Worm (Caenorhabditis elegans) whole organism, young adult: ENCODE measurements around the gene C24A3.2.

Experiments
- F57C9.4 ChIP-seq: sonication (generic microtip); optimal IDR thresholded peaks from 2 replicates; lab custom pipeline; 2017; ENCODE audit warnings: mild to moderate bottlenecking, missing genetic modification characterization, missing compliant biosample characterization
- ceh-40 ChIP-seq: fragments of 200-800 bp; sonication (Bioruptor generic); IDR thresholded peaks from 2 replicates; pipeline ENCODE4 v1.3.6; 2022; ENCODE audit warnings: missing genetic modification characterization, missing compliant biosample characterization
- ceh-58 ChIP-seq: fragments of 200-800 bp; sonication (Bioruptor generic); IDR thresholded peaks from 2 replicates; pipeline ENCODE4 v1.3.6; 2022; ENCODE audit warnings: missing genetic modification characterization, missing compliant biosample characterization
- lin-35 ChIP-seq, 3 experiments: fragments of 150-350 bp in 2 of 3; sonication (generic microtip) in 1 of 3; optimal IDR thresholded peaks; 2 replicates each; lab custom pipeline; 2014 to 2018; ENCODE audit warnings: missing biosample characterization in 3 of 3, missing genetic modification characterization in 3 of 3, missing genetic modification reagents in 3 of 3
- nhr-120 ChIP-seq: fragments of 200-800 bp; sonication (Bioruptor generic); IDR thresholded peaks from 2 replicates; pipeline ENCODE4 v1.3.6; 2022; ENCODE audit warnings: missing genetic modification characterization, missing compliant biosample characterization
- snpc-4 ChIP-seq, 5 experiments: fragments of 150-350 bp in 1 of 5; sonication (generic microtip) in 4 of 5; optimal IDR thresholded peaks; 2 replicates each; lab custom pipeline; 2014 to 2018; ENCODE audit warnings: missing genetic modification characterization in 5 of 5, missing biosample characterization in 3 of 5, antibody characterized with exemption in 2 of 5, mild to moderate bottlenecking in 2 of 5, missing compliant biosample characterization in 2 of 5, missing genotype in 2 of 5, moderate library complexity in 2 of 5, missing genetic modification reagents in 1 of 5
- tbp1 ChIP-seq: fragments of 200-800 bp; sonication (Bioruptor generic); optimal IDR thresholded peaks from 2 replicates; lab custom pipeline; 2018; ENCODE audit warnings: mild to moderate bottlenecking, missing genetic modification characterization, missing compliant biosample characterization
- unc-130 ChIP-seq: sonication (generic microtip); optimal IDR thresholded peaks from 2 replicates; lab custom pipeline; 2016; ENCODE audit warnings: missing genetic modification reagents, missing genetic modification characterization, missing compliant biosample characterization
- ztf-6 ChIP-seq: fragments of 200-800 bp; sonication (Bioruptor generic); IDR thresholded peaks from 2 replicates; pipeline ENCODE4 v1.3.6; 2022; ENCODE audit warnings: missing genetic modification reagents, missing genetic modification characterization, missing compliant biosample characterization

DNA sequence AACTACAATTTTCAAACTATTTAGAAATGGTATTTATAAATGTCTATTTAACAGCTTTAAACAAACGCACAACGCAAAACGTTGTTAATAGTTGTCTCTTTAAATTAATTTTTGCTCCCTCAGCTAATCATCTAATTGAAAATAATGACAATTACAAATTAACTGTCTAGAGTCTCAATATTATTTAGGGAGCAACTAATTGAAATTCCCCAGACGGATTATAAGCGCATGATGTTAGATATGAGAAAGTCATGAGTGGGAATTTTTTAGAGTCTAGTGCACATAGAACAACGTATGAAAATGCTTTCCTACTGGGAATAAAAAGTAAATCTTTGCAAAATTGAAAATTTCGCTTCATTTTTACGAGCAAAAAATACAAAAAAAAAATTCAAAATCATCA lies 44.3 kb upstream of the C24A3.2 start:
- TF ChIP-seq ceh-40 (GFP tag; lab: Robert Waterston, UW), result no peak
- no peak for TF ChIP-seq lin-35 (GFP tag; optimal IDR thresholded peaks at IDR 0.05; lab: Kevin White, UChicago)
- TF ChIP-seq F57C9.4 (tag; lab: Kevin White, UChicago), result no peak
- TF ChIP-seq nhr-120, result no peak
- no peak for TF ChIP-seq unc-130 (GFP tag; lab: Kevin White, UChicago)
- TF ChIP-seq ceh-58, result no peak
- TF ChIP-seq ztf-6 (GFP tag; lab: Robert Waterston, UW), result no peak
- no peak for TF ChIP-seq tbp1
- no peak for TF ChIP-seq snpc-4 (GFP tag; optimal IDR thresholded peaks at IDR 0.05; lab: Kevin White, UChicago)
- no peak for TF ChIP-seq snpc-4 (tag; optimal IDR thresholded peaks at IDR 0.05; lab: Kevin White, UChicago)
